Fruit fly (Drosophila melanogaster) whole organism, embryonic: ENCODE measurements around the gene CG8006.
A peak's percentile ranks its signal among the peaks of the same experiment; 100 is the strongest.

Source experiments
- Atf3 ChIP-seq: fragments of 200-800 bp; sonication (Bioruptor generic); optimal IDR thresholded peaks from 3 replicates; lab custom pipeline; 2016; ENCODE audit warnings: missing biosample characterization, missing genetic modification characterization
- B-H1 ChIP-seq: fragments of 200-800 bp; sonication (Bioruptor generic); IDR thresholded peaks from 3 replicates; pipeline ENCODE4 v1.3.6; 2022; ENCODE audit warnings: missing biosample characterization, missing genetic modification characterization
- Bteb2 ChIP-seq: fragments of 200-800 bp; sonication (Bioruptor generic); optimal IDR thresholded peaks from 2 replicates; lab custom pipeline; 2016; ENCODE audit warnings: missing biosample characterization, missing genetic modification characterization
- C15 ChIP-seq: fragments of 200-800 bp; sonication (Bioruptor generic); IDR thresholded peaks from 3 replicates; pipeline ENCODE4 v1.3.6; 2022; ENCODE audit warnings: missing biosample characterization, missing genetic modification characterization
- CG11247 ChIP-seq: fragments of 200-800 bp; sonication (Bioruptor generic); IDR thresholded peaks from 2 replicates; pipeline ENCODE4 v1.3.6; 2022; ENCODE audit warnings: missing biosample characterization, missing genetic modification characterization
- CG11560 ChIP-seq: fragments of 200-800 bp; sonication (Bioruptor generic); IDR thresholded peaks from 3 replicates; pipeline ENCODE4 v1.3.6; 2022; ENCODE audit warnings: missing biosample characterization, missing genetic modification characterization
- CG15479 ChIP-seq: fragments of 200-800 bp; sonication (Bioruptor generic); optimal IDR thresholded peaks from 3 replicates; lab custom pipeline; 2019; ENCODE audit warnings: missing biosample characterization, mild to moderate bottlenecking, missing genetic modification characterization, moderate library complexity
- CG15696 ChIP-seq: fragments of 200-800 bp; sonication (Bioruptor generic); optimal IDR thresholded peaks from 2 replicates; lab custom pipeline; 2019; ENCODE audit warnings: missing biosample characterization, mild to moderate bottlenecking, missing genetic modification characterization, moderate library complexity
- CG16815 ChIP-seq: fragments of 200-800 bp; sonication (Bioruptor generic); optimal IDR thresholded peaks from 3 replicates; lab custom pipeline; 2017; ENCODE audit warnings: missing biosample characterization, mild to moderate bottlenecking, missing genetic modification characterization
- CG17829 ChIP-seq: fragments of 200-800 bp; optimal IDR thresholded peaks from 2 replicates; lab custom pipeline; 2019; ENCODE audit warnings: missing biosample characterization, mild to moderate bottlenecking, missing genetic modification characterization, moderate library complexity
- CG17912 ChIP-seq: fragments of 200-800 bp; sonication (Bioruptor generic); optimal IDR thresholded peaks from 2 replicates; lab custom pipeline; 2018; ENCODE audit warnings: missing biosample characterization, mild to moderate bottlenecking, missing genetic modification characterization
- CG18011 ChIP-seq: fragments of 200-800 bp; sonication (Bioruptor generic); optimal IDR thresholded peaks from 2 replicates; lab custom pipeline; 2017; ENCODE audit warnings: missing biosample characterization, missing genetic modification characterization, mild to moderate bottlenecking, moderate library complexity, missing genotype
- CG2889 ChIP-seq: fragments of 200-800 bp; sonication (Bioruptor generic); IDR thresholded peaks from 3 replicates; pipeline ENCODE4 v1.3.6; 2022; ENCODE audit warnings: missing biosample characterization, missing genetic modification characterization
- CG30431 ChIP-seq: fragments of 200-800 bp; sonication (Bioruptor generic); optimal IDR thresholded peaks from 2 replicates; lab custom pipeline; 2017; ENCODE audit warnings: missing biosample characterization, missing genetic modification characterization
- CG32532 ChIP-seq: fragments of 200-800 bp; sonication (Bioruptor generic); IDR thresholded peaks from 2 replicates; pipeline ENCODE4 v1.3.6; 2022; ENCODE audit warnings: missing biosample characterization, missing genetic modification characterization
- CG33557 ChIP-seq: fragments of 200-800 bp; sonication (Bioruptor generic); optimal IDR thresholded peaks from 2 replicates; lab custom pipeline; 2019; ENCODE audit warnings: missing biosample characterization, mild to moderate bottlenecking, missing genetic modification characterization, moderate library complexity
- CG34422 ChIP-seq: fragments of 200-800 bp; sonication (Bioruptor generic); IDR thresholded peaks from 3 replicates; pipeline ENCODE4 v1.3.6; 2022; ENCODE audit warnings: missing biosample characterization, missing genetic modification characterization
- CG7357 ChIP-seq: fragments of 200-800 bp; sonication (Bioruptor generic); IDR thresholded peaks from 3 replicates; pipeline ENCODE4 v1.3.6; 2022; ENCODE audit warnings: missing biosample characterization, missing genetic modification characterization
- CG8290 ChIP-seq, 3 experiments: fragments of 200-800 bp; sonication (Bioruptor generic); optimal IDR thresholded peaks; 2 replicates each; lab custom pipeline; 2016 to 2019; ENCODE audit warnings: missing biosample characterization in 3 of 3, missing genetic modification characterization in 3 of 3, mild to moderate bottlenecking in 2 of 3, moderate library complexity in 1 of 3
- CG8359 ChIP-seq: fragments of 200-800 bp; sonication (Bioruptor generic); optimal IDR thresholded peaks from 2 replicates; lab custom pipeline; 2017; ENCODE audit warnings: missing biosample characterization, mild to moderate bottlenecking, missing genetic modification characterization, borderline replicate concordance
- CG8944 ChIP-seq: fragments of 200-800 bp; sonication (Bioruptor generic); optimal IDR thresholded peaks from 3 replicates; lab custom pipeline; 2016; ENCODE audit warnings: missing biosample characterization, missing genetic modification characterization
- CHES-1-like ChIP-seq: fragments of 200-800 bp; sonication (Bioruptor generic); optimal IDR thresholded peaks from 2 replicates; lab custom pipeline; 2016; ENCODE audit warnings: missing biosample characterization, missing genetic modification characterization
- ERR ChIP-seq: fragments of 200-800 bp; sonication (Bioruptor generic); optimal IDR thresholded peaks from 2 replicates; lab custom pipeline; 2016; ENCODE audit warnings: missing biosample characterization, missing genetic modification characterization
- Lhr ChIP-seq: fragments of 200-800 bp; sonication (Bioruptor generic); optimal IDR thresholded peaks from 3 replicates; lab custom pipeline; 2017; ENCODE audit warnings: mild to moderate bottlenecking, missing biosample characterization, missing genetic modification reagents, missing genetic modification characterization
- Optix ChIP-seq: fragments of 200-800 bp; sonication (Bioruptor generic); IDR thresholded peaks from 3 replicates; pipeline ENCODE4 v1.3.6; 2022; ENCODE audit warnings: missing biosample characterization, missing genetic modification characterization
- Sox100B ChIP-seq: fragments of 200-800 bp; sonication (Bioruptor generic); optimal IDR thresholded peaks from 3 replicates; lab custom pipeline; 2018; ENCODE audit warnings: missing biosample characterization, mild to moderate bottlenecking, missing genetic modification characterization
- Tbp ChIP-seq: fragments of >200 bp; optimal IDR thresholded peaks from 2 replicates; lab custom pipeline; 2018; ENCODE audit warnings: missing biosample characterization, missing genetic modification characterization
- Usf ChIP-seq: fragments of 200-800 bp; sonication (Bioruptor generic); optimal IDR thresholded peaks from 2 replicates; lab custom pipeline; 2017; ENCODE audit warnings: missing genotype, missing biosample characterization, missing genetic modification characterization
- ara ChIP-seq: fragments of 200-800 bp; sonication (Bioruptor generic); IDR thresholded peaks from 2 replicates; pipeline ENCODE4 v1.3.6; 2022; ENCODE audit warnings: missing biosample characterization, missing genetic modification characterization
- cg ChIP-seq: fragments of 200-800 bp; sonication (Bioruptor generic); optimal IDR thresholded peaks from 3 replicates; lab custom pipeline; 2019; ENCODE audit warnings: missing biosample characterization, mild to moderate bottlenecking, missing genetic modification characterization, moderate library complexity
- dati ChIP-seq: fragments of 200-800 bp; sonication (Bioruptor generic); IDR thresholded peaks from 2 replicates; pipeline ENCODE4 v1.3.6; 2022; ENCODE audit warnings: missing biosample characterization, missing genetic modification characterization
- grn ChIP-seq: fragments of 200-800 bp; sonication (Bioruptor generic); optimal IDR thresholded peaks from 3 replicates; lab custom pipeline; 2017; ENCODE audit warnings: missing biosample characterization, missing genetic modification characterization
- gsb-n ChIP-seq: fragments of 200-800 bp; sonication (Bioruptor generic); optimal IDR thresholded peaks from 3 replicates; lab custom pipeline; 2018; ENCODE audit warnings: missing biosample characterization, mild to moderate bottlenecking, missing genetic modification characterization
- klu ChIP-seq: fragments of 200-800 bp; sonication (Bioruptor generic); IDR thresholded peaks from 2 replicates; pipeline ENCODE4 v1.3.6; 2022; ENCODE audit warnings: missing biosample characterization, missing genetic modification characterization
- luna ChIP-seq: fragments of 200-800 bp; sonication (Bioruptor generic); optimal IDR thresholded peaks from 2 replicates; lab custom pipeline; 2016; ENCODE audit warnings: missing biosample characterization, missing genetic modification characterization
- nau ChIP-seq: fragments of 200-800 bp; sonication (Bioruptor generic); optimal IDR thresholded peaks from 3 replicates; lab custom pipeline; 2017; ENCODE audit warnings: missing biosample characterization, mild to moderate bottlenecking, missing genetic modification characterization, missing genetic modification reagents
- nerfin-2 ChIP-seq: fragments of 200-800 bp; sonication (Bioruptor generic); IDR thresholded peaks from 2 replicates; pipeline ENCODE4 v1.3.6; 2022; ENCODE audit warnings: missing biosample characterization, missing genetic modification characterization; ENCODE audit not compliant: partially characterized antibody
- onecut ChIP-seq: fragments of 200-800 bp; sonication (Bioruptor generic); IDR thresholded peaks from 2 replicates; pipeline ENCODE4 v1.3.6; 2022; ENCODE audit warnings: missing biosample characterization, missing genetic modification characterization
- org-1 ChIP-seq: fragments of 200-800 bp; sonication (Bioruptor generic); optimal IDR thresholded peaks from 2 replicates; lab custom pipeline; 2017; ENCODE audit warnings: missing biosample characterization, missing genetic modification characterization
- pho ChIP-seq: fragments of 200-800 bp; sonication (Bioruptor generic); optimal IDR thresholded peaks from 2 replicates; lab custom pipeline; 2016; ENCODE audit warnings: missing biosample characterization, missing genetic modification characterization
- pros ChIP-seq: fragments of 200-800 bp; sonication (Bioruptor generic); optimal IDR thresholded peaks from 3 replicates; lab custom pipeline; 2019; ENCODE audit warnings: missing biosample characterization, mild to moderate bottlenecking, missing genetic modification characterization, moderate library complexity
- repo ChIP-seq: fragments of 200-800 bp; sonication (Bioruptor generic); optimal IDR thresholded peaks from 2 replicates; lab custom pipeline; 2016; ENCODE audit warnings: missing biosample characterization, missing genetic modification characterization
- ro ChIP-seq: fragments of 200-800 bp; sonication (Bioruptor generic); IDR thresholded peaks from 2 replicates; pipeline ENCODE4 v1.3.6; 2022; ENCODE audit warnings: missing biosample characterization, missing genetic modification characterization
- scrt ChIP-seq: fragments of 200-800 bp; sonication (Bioruptor generic); optimal IDR thresholded peaks from 2 replicates; lab custom pipeline; 2018; ENCODE audit warnings: missing biosample characterization, mild to moderate bottlenecking, missing genetic modification characterization, moderate library complexity
- sisA ChIP-seq: fragments of 200-800 bp; sonication (Bioruptor generic); IDR thresholded peaks from 2 replicates; pipeline ENCODE4 v1.3.6; 2022; ENCODE audit warnings: missing biosample characterization, missing genetic modification characterization
- slbo ChIP-seq: fragments of 200-800 bp; sonication (Bioruptor generic); IDR thresholded peaks from 2 replicates; pipeline ENCODE4 v1.3.6; 2022; ENCODE audit warnings: missing biosample characterization, missing genetic modification characterization
- trem ChIP-seq: fragments of 200-800 bp; optimal IDR thresholded peaks from 3 replicates; lab custom pipeline; 2019; ENCODE audit warnings: missing biosample characterization, mild to moderate bottlenecking, missing genetic modification characterization, moderate library complexity
- vfl ChIP-seq: fragments of 200-800 bp; sonication (Bioruptor generic); optimal IDR thresholded peaks from 2 replicates; lab custom pipeline; 2016; ENCODE audit warnings: missing biosample characterization, missing genetic modification characterization
- yki ChIP-seq: fragments of >200 bp; optimal IDR thresholded peaks from 3 replicates; lab custom pipeline; 2018
- zf30C ChIP-seq: fragments of 200-800 bp; sonication (Bioruptor generic); optimal IDR thresholded peaks from 3 replicates; lab custom pipeline; 2018; ENCODE audit warnings: missing biosample characterization, mild to moderate bottlenecking, missing genetic modification characterization

CG8006 gene

dm6 chr3L:8186627-8187396 lies 24.9 kb upstream of the CG8006 start, which contains the start of the genes ERR and Atg18a (continued):
- TF ChIP-seq CG15696 (tag; lab: Kevin White, UChicago): peak; percentile 82
- TF ChIP-seq onecut (GFP tag; lab: Robert Waterston, UW): peak; percentile 36
- peak; percentile 90 for TF ChIP-seq CG32532 (GFP tag; lab: Robert Waterston, UW)
- peak; percentile 23 for TF ChIP-seq luna
- peak; percentile 92 for TF ChIP-seq CG16815 (GFP tag; lab: Kevin White, UChicago)
- TF ChIP-seq CG17912 (GFP tag; lab: Kevin White, UChicago): peak; percentile 40
- TF ChIP-seq Usf (GFP tag; lab: Kevin White, UChicago): peak; percentile 88
- TF ChIP-seq trem (tag; lab: Kevin White, UChicago): peak; percentile 83
- TF ChIP-seq yki (lab: Kevin White, UChicago): no peak
- peak; percentile 89 for TF ChIP-seq CG34422 (GFP tag; lab: Robert Waterston, UW)
- TF ChIP-seq repo (GFP tag; lab: Kevin White, UChicago): peak; percentile 20
- TF ChIP-seq CG8359: no peak
- peak; percentile 83 for TF ChIP-seq ERR (GFP tag; lab: Kevin White, UChicago)
- peak; percentile 98 for TF ChIP-seq cg (GFP tag; lab: Kevin White, UChicago)
- TF ChIP-seq ara: peak; percentile 70; the same call in 1 of the 2 replicates
- TF ChIP-seq B-H1 (GFP tag; lab: Robert Waterston, UW): peak; percentile 82
- 0 out of 2 replicates have a peak, but pooled peaks have one; percentile 26 for TF ChIP-seq nerfin-2 (GFP tag; lab: Robert Waterston, UW)
- TF ChIP-seq vfl (GFP tag; lab: Kevin White, UChicago): peak; percentile 72
- peak; percentile 90 for TF ChIP-seq CG15479
- peak; percentile 89 for TF ChIP-seq CG17829 (tag; lab: Kevin White, UChicago)
- TF ChIP-seq dati (GFP tag; lab: Robert Waterston, UW): no peak
- TF ChIP-seq Bteb2 (GFP tag; lab: Kevin White, UChicago): peak; percentile 75
- peak; percentile 80 for TF ChIP-seq CG11247 (GFP tag; lab: Robert Waterston, UW)
- peak; percentile 86 for TF ChIP-seq pho
- TF ChIP-seq slbo: peak; percentile 96
- peak; percentile 74 for TF ChIP-seq CG30431
- peak; percentile 73 for TF ChIP-seq scrt
- TF ChIP-seq Lhr (GFP tag; lab: Kevin White, UChicago): peak; percentile 82
- peak; percentile 79 for TF ChIP-seq CHES-1-like (GFP tag; lab: Kevin White, UChicago)
- TF ChIP-seq CG8290 (GFP tag; optimal IDR thresholded peaks at IDR 0.05; lab: Kevin White, UChicago): peak; percentile 66
- peak; percentile 38 to 80 for TF ChIP-seq CG8290 (tag; optimal IDR thresholded peaks at IDR 0.05; lab: Kevin White, UChicago)
- TF ChIP-seq Sox100B: no peak
- peak; percentile 62 for TF ChIP-seq Atf3
- no peak for TF ChIP-seq nau (GFP tag; lab: Kevin White, UChicago)
- TF ChIP-seq pros: no peak
- peak; percentile 70 for TF ChIP-seq CG18011 (GFP tag; lab: Kevin White, UChicago)
- TF ChIP-seq CG7357 (GFP tag; lab: Robert Waterston, UW): peak; percentile 74
- TF ChIP-seq CG33557: peak; percentile 76
- TF ChIP-seq grn (GFP tag; lab: Kevin White, UChicago): no peak
- TF ChIP-seq CG11560 (tag; lab: Robert Waterston, UW): peak; percentile 80
- peak; percentile 30 for TF ChIP-seq org-1 (GFP tag; lab: Kevin White, UChicago)
- TF ChIP-seq C15: peak; percentile 19; the same call in 1 of the 3 replicates
- TF ChIP-seq CG8944: peak; percentile 72
- peak; percentile 93 for TF ChIP-seq klu (GFP tag; lab: Robert Waterston, UW)
- TF ChIP-seq gsb-n (tag; lab: Kevin White, UChicago): no peak
- peak; percentile 77 for TF ChIP-seq CG2889 (GFP tag; lab: Robert Waterston, UW)
- peak; percentile 62; the same call in 1 of the 2 replicates for TF ChIP-seq ro (GFP tag; lab: Robert Waterston, UW)
- TF ChIP-seq sisA: peak; percentile 91
- TF ChIP-seq zf30C: no peak
- TF ChIP-seq Optix (GFP tag; lab: Robert Waterston, UW): peak; percentile 61; the same call in 2 of the 3 replicates
- TF ChIP-seq Tbp (GFP tag; lab: Kevin White, UChicago): no peak
